Worm (Caenorhabditis elegans) whole organism, mixed stage, embryonic: Measurements from ENCODE around the gene Y62E10A.23.

Experiments
- flh-1 ChIP-seq: fragments of 200-800 bp; sonication (Bioruptor generic); optimal IDR thresholded peaks from 2 replicates; lab custom pipeline; 2018; ENCODE audit warnings: mild to moderate bottlenecking, missing genetic modification characterization, moderate library complexity, missing compliant biosample characterization
- lin-13 ChIP-seq: fragments of 150-350 bp; optimal IDR thresholded peaks from 2 replicates; lab custom pipeline; 2014; ENCODE audit warnings: missing biosample characterization, missing genetic modification characterization
- mep-1 ChIP-seq: fragments of 150-350 bp; optimal IDR thresholded peaks from 2 replicates; lab custom pipeline; 2017; ENCODE audit warnings: missing biosample characterization, missing genetic modification reagents, missing genetic modification characterization, inconsistent platforms
- nhr-237 ChIP-seq: fragments of 150-350 bp; optimal IDR thresholded peaks from 2 replicates; lab custom pipeline; 2014; ENCODE audit warnings: missing biosample characterization, missing genetic modification characterization
- nhr-28 ChIP-seq: fragments of 150-350 bp; optimal IDR thresholded peaks from 2 replicates; lab custom pipeline; 2014; ENCODE audit warnings: missing biosample characterization, missing genetic modification characterization
- nhr-76 ChIP-seq: sonication (generic microtip); optimal IDR thresholded peaks from 2 replicates; lab custom pipeline; 2017; ENCODE audit warnings: missing biosample characterization, missing genetic modification characterization
- pha-4 ChIP-seq: fragments of 150-350 bp; optimal IDR thresholded peaks from 2 replicates; lab custom pipeline; 2018; ENCODE audit warnings: missing biosample characterization, missing genetic modification reagents, missing genetic modification characterization
- tbx-8 ChIP-seq: fragments of 200-800 bp; sonication (Bioruptor generic); optimal IDR thresholded peaks from 2 replicates; lab custom pipeline; 2018; ENCODE audit warnings: mild to moderate bottlenecking, missing genetic modification characterization, moderate library complexity, missing compliant biosample characterization
- unc-39 ChIP-seq: fragments of 150-350 bp; optimal IDR thresholded peaks from 2 replicates; lab custom pipeline; 2014; ENCODE audit warnings: missing biosample characterization, missing genetic modification characterization
- unc-62 ChIP-seq: fragments of 150-350 bp; optimal IDR thresholded peaks from 2 replicates; lab custom pipeline; 2014; ENCODE audit warnings: missing biosample characterization, missing genetic modification reagents, missing genetic modification characterization
- ztf-11 ChIP-seq: fragments of 150-350 bp; optimal IDR thresholded peaks from 2 replicates; lab custom pipeline; 2014; ENCODE audit warnings: missing biosample characterization, missing genetic modification characterization

DNA sequence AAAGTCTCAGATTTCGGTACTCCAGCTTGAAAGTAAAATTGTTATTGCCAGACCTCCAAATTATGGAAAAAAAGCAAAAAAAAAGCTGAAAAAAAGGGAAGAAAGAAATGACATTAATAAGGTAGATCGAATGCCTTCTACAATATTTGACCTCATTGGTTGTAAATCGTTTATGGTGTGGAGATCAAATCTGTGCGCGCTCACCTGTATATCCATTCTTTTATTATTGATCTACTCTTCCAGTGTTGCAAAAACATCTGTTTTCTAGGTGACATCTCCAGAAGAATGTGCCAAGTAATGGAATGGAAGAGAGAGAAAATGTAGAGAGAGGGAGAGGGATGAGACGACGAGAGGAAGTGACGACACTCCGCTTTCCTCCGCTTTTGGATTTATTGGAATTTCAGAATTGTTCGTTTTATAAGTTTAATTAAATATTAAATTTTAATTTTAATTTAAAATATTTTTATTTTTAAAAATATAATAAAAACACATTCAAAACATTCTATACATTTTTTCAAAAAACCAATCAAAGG is 29.7 kb downstream of the Y62E10A.23 start, which contains the start of the genes pik-1 and aptf-2:
- TF ChIP-seq unc-62 (GFP tag; lab: Kevin White, UChicago): no peak
- TF ChIP-seq flh-1 (GFP tag; lab: Kevin White, UChicago): no peak
- TF ChIP-seq lin-13: no peak
- no peak for TF ChIP-seq unc-39 (tag; lab: Kevin White, UChicago)
- TF ChIP-seq pha-4 (tag; lab: Kevin White, UChicago): no peak
- TF ChIP-seq nhr-76 (tag; lab: Kevin White, UChicago): no peak
- TF ChIP-seq nhr-28: no peak
- no peak for TF ChIP-seq ztf-11 (tag; lab: Kevin White, UChicago)
- no peak for TF ChIP-seq nhr-237 (tag; lab: Kevin White, UChicago)
- no peak for TF ChIP-seq mep-1 (tag; lab: Kevin White, UChicago)
- no peak for TF ChIP-seq tbx-8 (GFP tag; lab: Kevin White, UChicago)
